Worm (Caenorhabditis elegans) whole organism, L4 larva: ENCODE results near the gene Y57G11C.40.
A peak's percentile ranks its signal among the peaks of the same experiment; 100 is the strongest.

ENCODE experiments used
- F49E8.2 ChIP-seq: sonication (generic microtip); optimal IDR thresholded peaks from 2 replicates; lab custom pipeline; 2016; ENCODE audit warnings: missing compliant biosample characterization, mild to moderate bottlenecking, missing genetic modification characterization, borderline replicate concordance
- T26A8.4 ChIP-seq: fragments of 200-800 bp; sonication (Bioruptor generic); IDR thresholded peaks from 2 replicates; pipeline ENCODE4 v1.3.6; 2022; ENCODE audit warnings: missing genetic modification characterization, missing compliant biosample characterization
- aha-1 ChIP-seq: fragments of 150-350 bp; peaks from one replicate; lab custom pipeline; 2014; ENCODE audit warnings: missing biosample characterization, missing genetic modification characterization
- ama-1 ChIP-seq: fragments of 150-350 bp; optimal IDR thresholded peaks from 2 replicates; lab custom pipeline; 2014; ENCODE audit warnings: inconsistent platforms, mixed read lengths
- arid-1 ChIP-seq: fragments of 200-800 bp; sonication (Bioruptor generic); conservative IDR thresholded peaks from 2 replicates; pipeline ENCODE4 v1.3.6; 2022; ENCODE audit warnings: missing genetic modification reagents, missing genetic modification characterization, missing compliant biosample characterization
- attf-4 ChIP-seq: sonication (generic microtip); optimal IDR thresholded peaks from 3 replicates; lab custom pipeline; 2017; ENCODE audit warnings: missing biosample characterization, missing genetic modification characterization
- ceh-28 ChIP-seq: fragments of 150-350 bp; optimal IDR thresholded peaks from 2 replicates; lab custom pipeline; 2014; ENCODE audit warnings: missing biosample characterization, missing genetic modification reagents, missing genetic modification characterization
- ceh-62 ChIP-seq: sonication (generic microtip); optimal IDR thresholded peaks from 2 replicates; lab custom pipeline; 2017; ENCODE audit warnings: missing biosample characterization, missing genetic modification characterization
- daf-12 ChIP-seq: fragments of 150-350 bp; optimal IDR thresholded peaks from 2 replicates; lab custom pipeline; 2014; ENCODE audit warnings: missing biosample characterization, missing genetic modification reagents, missing genetic modification characterization
- dmd-6 ChIP-seq: fragments of 200-800 bp; sonication (Bioruptor generic); IDR thresholded peaks from 2 replicates; pipeline ENCODE4 v1.3.6; 2022; ENCODE audit warnings: missing genetic modification reagents, missing genetic modification characterization, missing compliant biosample characterization
- duxl-1 ChIP-seq: sonication (generic microtip); optimal IDR thresholded peaks from 2 replicates; lab custom pipeline; 2016; ENCODE audit warnings: mild to moderate bottlenecking, missing genetic modification characterization, moderate library complexity, missing compliant biosample characterization; ENCODE audit not compliant: poor library complexity
- egl-27 ChIP-seq: sonication (generic microtip); optimal IDR thresholded peaks from 3 replicates; lab custom pipeline; 2017; ENCODE audit warnings: missing biosample characterization, missing genetic modification reagents, missing genetic modification characterization
- hmg-1.1 ChIP-seq: fragments of 200-800 bp; sonication (Bioruptor generic); IDR thresholded peaks from 2 replicates; pipeline ENCODE4 v1.3.6; 2022; ENCODE audit warnings: missing genetic modification reagents, missing genetic modification characterization, missing compliant biosample characterization
- lin-38 ChIP-seq: fragments of 200-800 bp; sonication (Bioruptor generic); IDR thresholded peaks from 2 replicates; pipeline ENCODE4 v1.3.6; 2022; ENCODE audit warnings: missing genetic modification reagents, missing genetic modification characterization, missing compliant biosample characterization
- lin-39 ChIP-seq: fragments of 150-350 bp; optimal IDR thresholded peaks from 2 replicates; lab custom pipeline; 2014; ENCODE audit warnings: missing biosample characterization, missing genetic modification reagents, missing genetic modification characterization
- madf-5 ChIP-seq, 2 experiments: fragments of 200-800 bp; sonication (Bioruptor generic); IDR thresholded peaks; 2 replicates each; pipeline ENCODE4 v1.3.6; 2022; ENCODE audit warnings: missing compliant biosample characterization in 2 of 2, missing genetic modification characterization in 2 of 2
- madf-9 ChIP-seq: fragments of 200-800 bp; sonication (Bioruptor generic); conservative IDR thresholded peaks from 2 replicates; pipeline ENCODE4 v1.3.6; 2022; ENCODE audit warnings: missing genetic modification reagents, missing genetic modification characterization, missing compliant biosample characterization
- mxl-3 ChIP-seq: fragments of 200-800 bp; sonication (Bioruptor generic); optimal IDR thresholded peaks from 2 replicates; lab custom pipeline; 2018; ENCODE audit warnings: mild to moderate bottlenecking, missing genetic modification characterization, missing compliant biosample characterization
- nhr-11 ChIP-seq: fragments of 150-350 bp; optimal IDR thresholded peaks from 2 replicates; lab custom pipeline; 2014; ENCODE audit warnings: missing biosample characterization, missing genetic modification characterization
- nhr-28 ChIP-seq: fragments of 150-350 bp; optimal IDR thresholded peaks from 2 replicates; lab custom pipeline; 2014; ENCODE audit warnings: missing biosample characterization, missing genetic modification characterization
- nhr-48 ChIP-seq: sonication (generic microtip); optimal IDR thresholded peaks from 2 replicates; lab custom pipeline; 2016; ENCODE audit warnings: mild to moderate bottlenecking, missing genetic modification characterization, missing compliant biosample characterization
- pha-4 ChIP-seq, 2 experiments: fragments of 150-350 bp in 1 of 2; fragments of 200-800 bp in 1 of 2; sonication (Bioruptor generic) in 1 of 2; IDR thresholded peaks in 1 of 2; optimal IDR thresholded peaks in 1 of 2; 2 replicates each; pipeline versions ENCODE4 v1.3.6 to Lab custom; 2014 to 2022; ENCODE audit warnings: missing genetic modification characterization in 2 of 2, missing genetic modification reagents in 2 of 2, missing biosample characterization in 1 of 2, missing compliant biosample characterization in 1 of 2
- pqm-1 ChIP-seq: sonication (generic microtip); optimal IDR thresholded peaks from 2 replicates; lab custom pipeline; 2017; ENCODE audit warnings: missing biosample characterization, missing genetic modification characterization
- saeg-2 ChIP-seq: fragments of 200-800 bp; sonication (Bioruptor generic); IDR thresholded peaks from 2 replicates; pipeline ENCODE4 v1.3.6; 2022; ENCODE audit warnings: missing genetic modification reagents, missing genetic modification characterization, missing compliant biosample characterization
- snpc-1.2 ChIP-seq: fragments of 200-800 bp; sonication (Bioruptor generic); IDR thresholded peaks from 2 replicates; pipeline ENCODE4 v1.3.6; 2022; ENCODE audit warnings: missing genetic modification reagents, missing genetic modification characterization, missing compliant biosample characterization
- spr-3 ChIP-seq: fragments of 200-800 bp; sonication (Bioruptor generic); optimal IDR thresholded peaks from 2 replicates; lab custom pipeline; 2018; ENCODE audit warnings: mild to moderate bottlenecking, missing genetic modification characterization, missing compliant biosample characterization
- tag-97 ChIP-seq: fragments of 200-800 bp; sonication (Bioruptor generic); IDR thresholded peaks from 2 replicates; pipeline ENCODE4 v1.3.6; 2022; ENCODE audit warnings: missing genetic modification characterization, missing compliant biosample characterization
- tra-1 ChIP-seq: fragments of 200-800 bp; sonication (Bioruptor generic); IDR thresholded peaks from 2 replicates; pipeline ENCODE4 v1.3.6; 2022; ENCODE audit warnings: missing genetic modification reagents, missing genetic modification characterization, missing compliant biosample characterization
- unc-62 ChIP-seq, 3 experiments: fragments of 150-350 bp in 1 of 3; sonication (generic microtip); optimal IDR thresholded peaks in 2 of 3; peaks in 1 of 3; 1 replicate in 1 of 3; 2 replicates in 2 of 3; lab custom pipeline; 2014 to 2017; ENCODE audit warnings: missing biosample characterization in 3 of 3, missing genetic modification characterization in 3 of 3, missing genetic modification reagents in 3 of 3, missing genotype in 1 of 3
- vab-7 ChIP-seq: fragments of 200-800 bp; sonication (Bioruptor generic); IDR thresholded peaks from 2 replicates; pipeline ENCODE4 v1.3.6; 2022; ENCODE audit warnings: missing genetic modification reagents, missing genetic modification characterization, missing compliant biosample characterization
- zfp-2 ChIP-seq: sonication (generic microtip); optimal IDR thresholded peaks from 2 replicates; lab custom pipeline; 2016; ENCODE audit warnings: mild to moderate bottlenecking, missing genetic modification characterization, missing compliant biosample characterization
- zip-2 ChIP-seq: fragments of 150-350 bp; optimal IDR thresholded peaks from 2 replicates; lab custom pipeline; 2014; ENCODE audit warnings: missing biosample characterization, missing genetic modification characterization

Y57G11C.40 gene

DNA sequence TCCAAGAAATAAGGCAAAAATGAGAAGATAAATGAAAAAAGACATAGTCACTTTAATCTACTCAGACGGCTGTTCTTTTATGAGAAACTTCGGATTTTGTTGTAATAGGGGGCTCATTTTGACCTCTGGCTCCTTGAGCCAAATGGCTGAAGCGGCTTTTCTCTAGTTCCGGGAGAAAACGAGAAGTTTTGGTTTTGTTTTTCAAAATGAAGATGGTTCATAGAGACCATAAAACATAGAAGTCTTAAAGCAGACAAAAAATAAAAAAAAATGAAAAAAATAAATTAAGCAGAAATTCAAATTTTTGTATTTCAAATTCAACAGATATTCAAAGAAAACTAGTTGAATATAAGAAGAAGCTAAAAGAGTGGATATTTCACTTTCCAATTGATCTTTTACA, 2.2 kb upstream of the Y57G11C.40 start, which contains the start of gene Y57G11C.41:
Gene Y57G11C.41, minus strand, starts transcription at position 101 of the 400 bp plus-strand sequence.
- TF ChIP-seq arid-1 (no peak), madf-9 (no peak), madf-5 (GFP tag; IDR thresholded peaks at IDR 0.05; lab: Robert Waterston, UW) (no peak), F49E8.2 (tag; lab: Kevin White, UChicago) (no peak), saeg-2 (GFP tag; lab: Robert Waterston, UW) (no peak), pha-4 (GFP tag; IDR thresholded peaks at IDR 0.05; lab: Robert Waterston, UW) (no peak), pha-4 (tag; optimal IDR thresholded peaks at IDR 0.05; lab: Kevin White, UChicago) (no peak), tra-1 (GFP tag; lab: Robert Waterston, UW) (no peak), lin-39 (tag; lab: Kevin White, UChicago) (no peak), daf-12 (tag; lab: Kevin White, UChicago) (no peak), ama-1 (lab: Kevin White, UChicago) (no peak), duxl-1 (no peak), vab-7 (no peak), spr-3 (GFP tag; lab: Kevin White, UChicago) (no peak), zfp-2 (no peak)

DNA sequence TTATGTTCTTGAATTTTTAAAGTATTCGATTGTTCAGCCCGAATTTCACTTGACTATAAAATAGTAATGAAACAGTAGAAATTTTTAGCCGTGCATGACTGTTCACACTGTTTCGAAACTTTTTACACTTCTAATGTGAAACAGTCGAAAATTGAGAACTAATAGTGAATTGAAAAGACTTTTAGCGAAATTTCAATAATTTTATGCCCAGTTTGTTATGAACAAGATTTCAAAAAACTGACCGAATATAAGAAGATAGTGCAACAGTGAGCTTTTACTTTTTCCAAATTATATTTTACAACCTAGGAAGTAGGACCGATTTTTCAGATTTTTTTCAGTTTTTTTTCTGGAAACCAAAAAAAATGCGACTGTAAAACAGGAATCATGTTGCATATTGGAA, 897 bp upstream of the Y57G11C.40 start:
- TF ChIP-seq snpc-1.2 (GFP tag; lab: Robert Waterston, UW) (peak; percentile 65), nhr-28 (tag; lab: Kevin White, UChicago) (no peak)
- TF ChIP-seq, all 104 proteins: peak for 1

DNA sequence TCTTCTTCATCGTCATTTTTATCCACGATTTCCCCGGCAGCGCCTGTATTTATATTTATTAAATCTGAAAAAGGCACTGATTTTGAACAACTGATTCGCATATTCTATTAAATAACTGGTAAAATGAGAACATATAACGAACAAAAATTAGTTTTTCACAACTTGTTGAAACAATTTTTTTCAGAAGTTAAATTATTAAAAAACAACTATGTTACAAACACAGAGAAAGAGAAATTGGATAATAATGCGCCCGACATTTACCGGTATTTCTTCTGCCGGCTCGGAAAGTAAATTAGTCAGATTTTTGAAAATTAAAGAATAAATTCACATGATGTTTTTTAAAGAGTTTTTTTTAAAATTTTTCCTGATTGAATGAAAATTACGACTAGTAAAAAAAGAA, 4.2 kb downstream of the Y57G11C.40 start, which contains the start of gene haf-8:
Gene haf-8, minus strand, starts transcription at position 101 of the 400 bp plus-strand sequence.
- TF ChIP-seq tag-97 = no peak
- TF ChIP-seq pqm-1 (tag; lab: Kevin White, UChicago) = no peak
- TF ChIP-seq zip-2 (tag; lab: Kevin White, UChicago) = no peak
- no peak for TF ChIP-seq T26A8.4
- no peak for TF ChIP-seq ceh-28 (tag; lab: Kevin White, UChicago)

DNA sequence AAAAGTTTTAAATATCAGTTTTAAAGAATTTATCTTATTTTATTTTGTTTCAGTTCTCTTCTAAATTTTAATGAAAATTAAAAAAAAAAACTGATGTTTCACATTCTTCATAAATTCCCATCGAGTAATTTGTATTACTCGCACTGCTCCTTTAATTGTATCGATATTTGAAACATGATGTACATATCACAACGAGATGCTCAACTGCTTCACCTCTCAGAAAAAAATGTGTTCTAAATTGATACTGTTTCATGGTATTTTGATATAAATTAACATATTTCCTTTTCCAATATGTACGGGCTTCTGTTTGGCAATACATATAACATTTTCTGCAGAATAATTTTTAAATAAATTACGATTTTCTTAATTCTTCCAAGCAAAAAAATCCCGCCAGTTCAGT, 16.3 kb downstream of the Y57G11C.40 start:
- no peak for TF ChIP-seq mxl-3 (GFP tag; lab: Kevin White, UChicago)
- TF ChIP-seq hmg-1.1 (GFP tag; lab: Robert Waterston, UW) = no peak
- peak; percentile 45; the same call in 1 of the 2 replicates for TF ChIP-seq snpc-1.2 (GFP tag; lab: Robert Waterston, UW)

DNA sequence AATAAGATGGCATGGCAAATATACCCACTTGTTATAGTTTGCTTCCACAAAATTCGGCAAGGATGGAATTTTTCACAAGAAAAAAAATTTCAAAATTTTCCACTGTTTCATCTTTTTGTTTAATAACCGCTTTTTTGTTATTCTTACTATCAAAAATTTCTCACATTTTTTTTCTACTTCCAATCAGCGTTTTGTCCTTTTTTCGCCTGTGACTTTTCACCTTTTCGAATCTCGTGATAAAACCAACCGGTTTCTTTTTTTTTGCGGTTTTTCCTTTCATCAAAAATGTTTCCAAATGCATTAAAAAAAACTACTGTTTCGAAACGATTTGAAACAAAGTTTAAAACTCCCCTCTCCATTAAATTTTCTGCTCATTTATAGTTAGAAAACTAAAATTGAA, 25.0 kb downstream of the Y57G11C.40 start:
- no peak for TF ChIP-seq nhr-11 (tag; lab: Kevin White, UChicago)
- TF ChIP-seq attf-4 (tag; lab: Kevin White, UChicago) = no peak
- TF ChIP-seq nhr-48 (tag; lab: Kevin White, UChicago) = no peak
- 0 out of 2 replicates have a peak, but pooled peaks have one; percentile 19 for TF ChIP-seq snpc-1.2 (GFP tag; lab: Robert Waterston, UW)
- peak in 1 of 2 experiments; percentile 21 for TF ChIP-seq unc-62 (GFP tag; optimal IDR thresholded peaks at IDR 0.05 in 1 of 2; lab: Kevin White, UChicago)
- TF ChIP-seq unc-62 (tag; optimal IDR thresholded peaks at IDR 0.05; lab: Kevin White, UChicago) = no peak
- TF ChIP-seq ceh-62 (tag; lab: Kevin White, UChicago) = no peak
- no peak for TF ChIP-seq dmd-6 (GFP tag; lab: Robert Waterston, UW)
- TF ChIP-seq egl-27 = no peak
- peak; percentile 65 for TF ChIP-seq aha-1
- TF ChIP-seq lin-38 (GFP tag; lab: Robert Waterston, UW) = no peak
